Worm (Caenorhabditis elegans) whole organism, L4 larva: ENCODE measurements around the gene cox-6C.

Source experiments
- R02D3.7 ChIP-seq: fragments of 150-350 bp; sonication (generic microtip); optimal IDR thresholded peaks from 3 replicates; lab custom pipeline; 2014; ENCODE audit warnings: missing biosample characterization, missing genetic modification characterization
- hif-1 ChIP-seq, 2 experiments: sonication (generic microtip); optimal IDR thresholded peaks; 2 replicates each; lab custom pipeline; 2016 to 2017; ENCODE audit warnings: missing compliant biosample characterization in 2 of 2, missing genetic modification characterization in 2 of 2, missing genetic modification reagents in 2 of 2, missing genotype in 2 of 2, mild to moderate bottlenecking in 1 of 2
- lir-3 ChIP-seq: sonication (generic microtip); optimal IDR thresholded peaks from 2 replicates; lab custom pipeline; 2016; ENCODE audit warnings: mild to moderate bottlenecking, missing genetic modification characterization, missing compliant biosample characterization
- sdz-12 ChIP-seq: fragments of 200-800 bp; sonication (Bioruptor generic); optimal IDR thresholded peaks from 2 replicates; lab custom pipeline; 2018; ENCODE audit warnings: mild to moderate bottlenecking, missing genetic modification characterization, missing compliant biosample characterization
- unc-130 ChIP-seq: sonication (generic microtip); optimal IDR thresholded peaks from 2 replicates; lab custom pipeline; 2016; ENCODE audit warnings: missing genetic modification reagents, missing genetic modification characterization, missing compliant biosample characterization
- zag-1 ChIP-seq: fragments of 150-350 bp; optimal IDR thresholded peaks from 2 replicates; lab custom pipeline; 2014; ENCODE audit warnings: missing biosample characterization, missing genetic modification characterization

DNA sequence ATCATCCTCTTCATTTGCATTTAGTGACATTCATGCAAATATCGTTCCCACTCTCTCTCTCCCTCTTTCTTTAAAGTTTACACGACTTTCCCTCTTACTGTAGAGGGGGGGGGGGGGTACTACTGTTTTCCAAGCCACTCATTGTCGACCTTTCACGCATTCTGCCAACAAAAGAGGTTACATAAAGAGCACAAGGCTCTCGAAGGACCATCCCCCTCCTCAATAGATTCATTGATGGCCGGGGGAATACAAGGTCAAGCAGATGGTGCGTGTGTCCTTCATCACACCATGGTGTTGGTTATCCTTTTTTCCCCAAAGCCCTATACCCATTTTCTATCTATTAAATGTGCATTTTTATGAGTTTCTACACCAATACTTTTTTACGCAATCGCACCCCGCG is 46.5 kb downstream of the cox-6C start:
- no peak for TF ChIP-seq R02D3.7 (tag; lab: Kevin White, UChicago)
- no peak for TF ChIP-seq sdz-12 (GFP tag; lab: Kevin White, UChicago)
- no peak for TF ChIP-seq zag-1 (tag; lab: Kevin White, UChicago)
- no peak for TF ChIP-seq lir-3 (tag; lab: Kevin White, UChicago)
- no peak for TF ChIP-seq hif-1 (tag; optimal IDR thresholded peaks at IDR 0.05; lab: Kevin White, UChicago)
- no peak for TF ChIP-seq unc-130 (GFP tag; lab: Kevin White, UChicago)
